Worm (Caenorhabditis elegans) whole organism, midembryonic: ENCODE data around the gene M02D8.5.

Experiments
- cog-1 ChIP-seq: sonication (generic microtip); optimal IDR thresholded peaks from 2 replicates; lab custom pipeline; 2016; ENCODE audit warnings: missing genetic modification characterization, missing compliant biosample characterization
- flt-1 ChIP-seq: fragments of 200-800 bp; sonication (Bioruptor generic); IDR thresholded peaks from 2 replicates; pipeline ENCODE4 v1.3.6; 2022; ENCODE audit warnings: missing genetic modification characterization, missing compliant biosample characterization
- ref-1 ChIP-seq: fragments of 200-800 bp; sonication (Bioruptor generic); conservative IDR thresholded peaks from 2 replicates; pipeline ENCODE4 v1.3.6; 2022; ENCODE audit warnings: missing genetic modification reagents, missing genetic modification characterization, missing compliant biosample characterization
- tab-1 ChIP-seq: fragments of 200-800 bp; sonication (Bioruptor generic); IDR thresholded peaks from 2 replicates; pipeline ENCODE4 v1.3.6; 2022; ENCODE audit warnings: missing genetic modification characterization, missing compliant biosample characterization
- ztf-23 ChIP-seq: fragments of 200-800 bp; sonication (Bioruptor generic); IDR thresholded peaks from 2 replicates; pipeline ENCODE4 v1.3.6; 2022; ENCODE audit warnings: missing genetic modification reagents, missing genetic modification characterization, missing compliant biosample characterization
- ztf-29 ChIP-seq: fragments of 200-800 bp; sonication (Bioruptor generic); IDR thresholded peaks from 2 replicates; pipeline ENCODE4 v1.3.6; 2022; ENCODE audit warnings: missing genetic modification reagents, missing genetic modification characterization, missing compliant biosample characterization

ce11 chrX:8761497-8761896, at the start of gene M02D8.5:
- no peak for TF ChIP-seq tab-1 (GFP tag; lab: Robert Waterston, UW)
- no peak for TF ChIP-seq ztf-23 (GFP tag; lab: Robert Waterston, UW)
- TF ChIP-seq flt-1 (GFP tag; lab: Robert Waterston, UW) = no peak
- TF ChIP-seq ztf-29 (GFP tag; lab: Robert Waterston, UW) = no peak
- no peak for TF ChIP-seq ref-1 (GFP tag; lab: Robert Waterston, UW)
- no peak for TF ChIP-seq cog-1 (tag; lab: Kevin White, UChicago)
